Worm (Caenorhabditis elegans): ENCODE data around the gene Y7A5A.2.

DNA sequence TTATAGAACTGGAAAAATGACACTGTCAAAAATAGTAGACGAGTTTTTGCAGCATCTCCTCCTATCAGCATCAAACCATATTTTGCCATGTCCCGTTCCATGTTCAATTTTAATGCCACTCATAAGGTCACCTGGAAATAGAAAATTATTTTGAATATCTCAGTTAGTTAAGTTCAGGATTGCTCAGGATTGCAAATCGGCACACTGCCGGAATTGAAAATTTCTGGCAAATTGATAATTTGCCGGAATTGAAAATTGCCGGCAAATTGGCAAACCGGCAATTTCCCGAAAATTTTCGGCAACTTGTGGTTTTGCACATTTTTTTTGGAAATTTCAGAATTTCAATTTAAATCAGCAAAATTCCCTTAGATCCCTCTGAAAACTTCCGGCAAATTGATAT lies 14.2 kb upstream of the Y7A5A.2 start, which contains the start of gene Y7A5A.5:
- TF ChIP-seq elt-2 (tag; optimal IDR thresholded peaks at IDR 0.05), result no peak
- TF ChIP-seq Y116A8C.19 (tag; optimal IDR thresholded peaks at IDR 0.05; ENCODE audit: borderline replicate concordance), result no peak
- no peak for TF ChIP-seq elt-3 (tag; optimal IDR thresholded peaks at IDR 0.05)
- no peak for TF ChIP-seq snu-23 (GFP tag; optimal IDR thresholded peaks at IDR 0.05)
- no peak for TF ChIP-seq egl-13 (tag; optimal IDR thresholded peaks at IDR 0.05)
- no peak for TF ChIP-seq skn-1 (tag; optimal IDR thresholded peaks at IDR 0.05)
- TF ChIP-seq tbx-2 (tag; optimal IDR thresholded peaks at IDR 0.05), result no peak
- TF ChIP-seq tlp-1 (tag; optimal IDR thresholded peaks at IDR 0.05), result no peak
- TF ChIP-seq snpc-4 (tag; optimal IDR thresholded peaks at IDR 0.05), result no peak
- no peak for TF ChIP-seq blmp-1 (tag; optimal IDR thresholded peaks at IDR 0.05)
- TF ChIP-seq hlh-17 (GFP tag; optimal IDR thresholded peaks at IDR 0.05; ENCODE audit: borderline replicate concordance), result no peak

Measured in whole organism, L1 larva.